Worm (Caenorhabditis elegans): ENCODE measurements around the gene C01G6.4.

- TF ChIP-seq ama-1 (optimal IDR thresholded peaks at IDR 0.05) (no peak), ama-1 (GFP tag; optimal IDR thresholded peaks at IDR 0.05) (no peak), bed-2 (GFP tag; IDR thresholded peaks at IDR 0.05) (no peak), dpl-1 (GFP tag; optimal IDR thresholded peaks at IDR 0.05) (no peak)
Observed at ce11 chrII:9306835-9307234, 34.0 kb upstream of the C01G6.4 start.
